Worm (Caenorhabditis elegans): ENCODE data around the gene Y39G8B.5.

- TF ChIP-seq tra-4 (tag; optimal IDR thresholded peaks at IDR 0.05) (no peak), ama-1 (optimal IDR thresholded peaks at IDR 0.05) (no peak), sea-1 (GFP tag; conservative IDR thresholded peaks at IDR 0.05) (no peak)
Observed at ce11 chrII:13938290-13938689, 53.4 kb downstream of the Y39G8B.5 start.

Data from whole organism, early embryonic.